Worm (Caenorhabditis elegans) whole organism, dauer: ENCODE results near the gene F41E7.6.

Experiments
- unc-62 ChIP-seq: sonication (generic microtip); optimal IDR thresholded peaks from 2 replicates; lab custom pipeline; 2017; ENCODE audit warnings: missing biosample characterization, missing genetic modification reagents, missing genetic modification characterization

Gene F41E7.6

ce11 chrX:10318437-10318836, 8.2 kb upstream of the F41E7.6 start:
- no peak for TF ChIP-seq unc-62 (GFP tag; lab: Kevin White, UChicago)

- no peak for TF ChIP-seq unc-62 (GFP tag; lab: Kevin White, UChicago)
These were observed 7.3 kb upstream of the F41E7.6 start, which contains the start of gene R07E3.6 for ce11 chrX:10317565-10317964. R07E3.6 (plus strand) TSS chrX:10317722.

ce11 chrX:10315905-10316304, 5.6 kb upstream of the F41E7.6 start, which contains the start of gene F41E7.9:
F41E7.9 (minus strand) TSS chrX:10316005.
- no peak for TF ChIP-seq unc-62 (GFP tag; lab: Kevin White, UChicago)

- no peak for TF ChIP-seq unc-62 (GFP tag; lab: Kevin White, UChicago)
These were observed 2.8 kb downstream of the F41E7.6 start, which contains the start of gene F41E7.7 for ce11 chrX:10307495-10307894. F41E7.7 (plus strand) TSS chrX:10307795.

ce11 chrX:10306923-10307322, 3.3 kb downstream of the F41E7.6 start:
- no peak for TF ChIP-seq unc-62 (GFP tag; lab: Kevin White, UChicago)

ce11 chrX:10306289-10306688, 4.0 kb downstream of the F41E7.6 start, which contains the start of gene cnc-8:
cnc-8 (plus strand) TSS chrX:10306595.
- TF ChIP-seq unc-62 (GFP tag; lab: Kevin White, UChicago), result no peak

ce11 chrX:10304178-10304577, 6.1 kb downstream of the F41E7.6 start, which contains the start of gene fipr-21:
fipr-21 (plus strand) TSS chrX:10304529.
- TF ChIP-seq unc-62 (GFP tag; lab: Kevin White, UChicago), result no peak

ce11 chrX:10302430-10302829, 7.8 kb downstream of the F41E7.6 start, which contains the start of gene fip-5:
fip-5 (plus strand) TSS chrX:10302741.
- TF ChIP-seq unc-62 (GFP tag; lab: Kevin White, UChicago), result no peak

ce11 chrX:10301920-10302319, 8.3 kb downstream of the F41E7.6 start:
- no peak for TF ChIP-seq unc-62 (GFP tag; lab: Kevin White, UChicago)

ce11 chrX:10297410-10297809, 12.9 kb downstream of the F41E7.6 start:
- no peak for TF ChIP-seq unc-62 (GFP tag; lab: Kevin White, UChicago)

ce11 chrX:10285634-10286033, 24.6 kb downstream of the F41E7.6 start, which contains the start of gene npr-6:
npr-6 (minus strand) TSS chrX:10285734.
- no peak for TF ChIP-seq unc-62 (GFP tag; lab: Kevin White, UChicago)

ce11 chrX:10279299-10279698, 31.0 kb downstream of the F41E7.6 start, which contains the start of gene slc-9B.1:
slc-9B.1 (plus strand) TSS chrX:10279599.
- no peak for TF ChIP-seq unc-62 (GFP tag; lab: Kevin White, UChicago)

- TF ChIP-seq unc-62 (GFP tag; lab: Kevin White, UChicago), result no peak
These were observed 33.1 kb downstream of the F41E7.6 start for ce11 chrX:10277118-10277517.

ce11 chrX:10274470-10274869, 35.8 kb downstream of the F41E7.6 start:
- no peak for TF ChIP-seq unc-62 (GFP tag; lab: Kevin White, UChicago)

- no peak for TF ChIP-seq unc-62 (GFP tag; lab: Kevin White, UChicago)
These were observed 36.9 kb downstream of the F41E7.6 start, which contains the start of gene F41E7.2 for ce11 chrX:10273392-10273791. F41E7.2 (plus strand) TSS chrX:10273692.

ce11 chrX:10262299-10262698, 48.0 kb downstream of the F41E7.6 start:
- no peak for TF ChIP-seq unc-62 (GFP tag; lab: Kevin White, UChicago)

ce11 chrX:10260035-10260434, 50.2 kb downstream of the F41E7.6 start, which contains the start of gene C32A9.1:
C32A9.1 (minus strand) TSS chrX:10260135.
- TF ChIP-seq unc-62 (GFP tag; lab: Kevin White, UChicago), result no peak
